Fruit fly (Drosophila melanogaster) ovary, adult (tissue): ENCODE results near the gene CG13312.

Source experiments
- CG17801 ChIP-seq: fragments of 200-800 bp; optimal IDR thresholded peaks from 2 replicates; lab custom pipeline; 2019; ENCODE audit warnings: missing biosample characterization, mild to moderate bottlenecking, missing genetic modification characterization, moderate library complexity; ENCODE audit not compliant: partially characterized antibody

The CG13312 gene

DNA sequence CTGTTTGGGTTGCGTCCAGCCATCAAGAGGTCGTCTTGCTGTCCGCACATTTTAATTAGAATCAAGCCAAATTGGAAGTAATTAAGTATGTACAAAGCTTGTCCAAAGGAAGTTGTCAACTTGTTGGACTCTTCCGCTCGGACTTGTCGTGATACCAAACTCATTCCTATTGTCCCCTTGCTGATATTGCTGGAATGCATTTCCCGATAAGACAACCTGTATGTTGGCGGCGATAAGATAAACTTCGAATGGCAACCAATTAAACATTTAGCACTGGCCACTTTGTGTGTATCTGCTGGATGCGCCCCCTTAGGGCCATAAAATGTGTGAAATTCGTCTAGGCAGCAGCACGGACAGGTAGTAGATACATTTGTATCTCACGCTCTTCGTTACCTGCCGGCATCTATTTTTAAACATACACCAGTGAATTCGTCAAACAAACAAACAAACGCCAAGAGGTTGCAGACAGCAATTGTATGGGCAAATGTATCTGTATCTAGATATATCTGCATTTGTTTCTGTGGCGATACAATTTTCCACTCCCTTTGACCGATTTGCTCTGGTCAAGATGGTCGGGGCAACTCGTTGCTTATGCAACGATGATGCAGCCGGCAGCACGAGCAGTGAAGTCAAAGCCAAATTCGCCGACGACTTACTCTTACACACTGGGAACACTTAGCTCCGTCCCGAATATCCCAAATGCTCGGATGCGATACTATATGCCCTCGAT, 25.9 kb upstream of the CG13312 start:
- TF ChIP-seq CG17801: no peak

- no peak for TF ChIP-seq CG17801
Measured at dm6 chr3L:8830954-8831353, 23.9 kb upstream of the CG13312 start.

DNA sequence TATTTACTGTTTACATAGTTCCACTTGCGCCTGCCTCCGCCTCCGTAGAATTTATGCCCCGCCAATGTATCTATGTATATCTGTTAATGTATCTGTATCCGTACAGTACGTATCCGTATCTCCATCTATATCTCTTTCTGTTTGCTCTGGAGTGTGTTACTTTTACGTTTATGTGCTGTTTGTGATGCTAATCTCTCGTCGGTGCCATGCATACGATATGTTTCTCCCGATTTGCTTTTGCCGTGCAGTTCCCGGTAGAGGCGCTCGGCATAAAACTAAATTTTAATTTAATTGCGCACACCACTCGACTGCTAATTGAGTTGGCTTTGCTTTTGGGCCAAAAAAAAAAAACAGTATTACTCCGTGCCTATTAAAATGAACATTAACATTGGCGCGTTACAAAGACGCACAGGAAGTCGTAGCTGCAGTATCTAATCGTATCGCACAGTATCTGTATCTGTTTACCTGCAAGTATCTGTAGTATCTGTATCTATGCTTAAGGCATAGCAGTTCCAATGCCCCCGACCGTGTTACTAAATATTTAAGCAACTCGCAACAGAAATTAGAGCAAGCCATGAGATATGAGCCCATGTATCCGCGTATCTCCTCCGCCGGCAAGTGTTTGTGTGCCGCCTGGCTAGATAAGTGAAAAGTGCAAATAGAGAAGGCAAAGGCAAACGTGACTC, 23.1 kb upstream of the CG13312 start:
- TF ChIP-seq CG17801: no peak

- no peak for TF ChIP-seq CG17801
Measured at dm6 chr3L:8829572-8829971, 22.6 kb upstream of the CG13312 start.

DNA sequence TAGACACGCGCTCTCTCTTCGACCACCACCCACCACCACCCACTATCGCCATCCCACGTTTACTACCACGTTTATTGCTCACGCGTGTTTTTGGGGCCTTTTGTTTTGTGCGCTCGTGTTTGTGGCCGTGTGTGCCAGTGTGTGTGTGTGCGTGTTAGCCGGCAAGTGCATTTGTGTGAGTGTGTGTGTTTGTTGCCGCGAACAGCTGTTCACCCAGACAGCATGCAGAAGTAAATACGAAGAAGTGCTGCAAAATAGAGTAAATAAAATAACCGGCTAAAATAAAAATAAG, 20.8 kb upstream of the CG13312 start:
- TF ChIP-seq CG17801: no peak

DNA sequence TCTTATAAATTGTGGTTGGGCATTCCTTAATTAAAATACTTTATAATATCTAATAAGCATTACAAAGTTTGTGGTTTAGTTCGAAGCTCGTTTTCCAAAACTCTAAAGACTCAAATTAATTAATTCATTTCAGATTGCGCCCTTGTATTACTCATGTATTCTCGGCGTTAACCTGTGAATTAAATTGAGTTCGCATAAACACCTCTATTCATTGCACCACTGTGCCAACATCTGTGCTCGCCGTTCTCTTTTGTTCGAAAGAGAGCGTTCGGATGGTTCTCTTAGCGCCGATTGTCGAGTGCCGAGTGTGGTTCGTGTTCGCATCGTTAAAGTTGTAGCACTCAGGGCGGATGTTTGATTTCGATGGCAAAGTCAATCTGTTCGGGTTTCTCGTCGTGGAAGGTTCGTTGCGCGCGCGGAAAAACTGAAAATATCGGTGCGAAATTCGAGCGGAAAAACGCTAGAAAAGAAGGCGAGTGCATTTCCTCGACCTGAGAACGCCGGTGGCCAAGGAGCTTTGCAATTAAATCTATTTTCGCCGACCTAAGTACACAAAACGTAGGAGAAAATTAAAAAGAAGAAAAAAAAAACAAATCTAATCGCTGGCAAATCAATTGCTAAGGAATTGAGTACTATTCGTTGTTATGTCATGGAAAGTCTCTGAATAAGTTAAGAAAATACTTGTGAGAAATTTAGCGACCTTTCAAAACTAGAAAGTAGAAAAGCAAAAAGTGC, 20.3 kb upstream of the CG13312 start, which contains the start of gene dally:
Gene dally (plus strand): TSS at position 373 of the 735 bp plus-strand sequence.
- peak; percentile 37 for TF ChIP-seq CG17801

DNA sequence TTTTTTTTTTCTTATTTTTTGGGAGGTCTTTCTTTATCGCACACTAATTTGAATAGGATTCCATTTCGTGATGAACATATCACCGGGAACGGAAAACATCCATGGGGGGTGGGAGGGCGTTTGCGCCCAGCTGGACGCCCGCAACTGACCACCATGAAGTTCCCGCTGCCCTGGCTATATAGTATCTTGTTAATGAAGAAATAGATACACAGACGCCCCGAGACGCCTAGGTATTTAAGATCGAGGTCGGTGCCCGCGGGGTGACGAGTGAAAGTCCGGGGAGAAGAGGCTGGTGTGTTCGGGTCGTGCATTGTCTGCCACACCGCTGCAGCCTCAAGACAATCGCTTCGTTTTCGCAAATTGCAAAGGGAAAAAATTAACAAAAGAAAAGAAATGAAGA, 19.0 kb upstream of the CG13312 start:
- no peak for TF ChIP-seq CG17801

DNA sequence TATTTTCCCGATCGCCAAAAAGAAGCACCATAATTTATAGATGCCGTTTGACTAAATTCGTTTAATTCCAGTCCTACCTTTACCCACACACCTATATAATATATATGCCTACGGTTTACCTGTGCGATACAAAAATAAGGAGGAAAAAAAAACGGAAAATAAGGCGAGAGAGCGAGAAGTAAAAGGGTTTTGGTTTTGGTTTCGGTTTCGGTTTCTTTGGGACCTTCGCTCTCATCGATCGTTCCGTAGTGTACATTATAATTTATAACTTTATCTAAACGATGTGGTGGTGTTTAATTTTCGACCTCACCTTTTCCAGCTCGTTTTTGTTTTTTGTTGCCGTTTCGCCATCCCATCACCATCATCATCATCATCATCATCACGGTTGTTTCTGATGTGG, 18.5 kb upstream of the CG13312 start:
- no peak for TF ChIP-seq CG17801

DNA sequence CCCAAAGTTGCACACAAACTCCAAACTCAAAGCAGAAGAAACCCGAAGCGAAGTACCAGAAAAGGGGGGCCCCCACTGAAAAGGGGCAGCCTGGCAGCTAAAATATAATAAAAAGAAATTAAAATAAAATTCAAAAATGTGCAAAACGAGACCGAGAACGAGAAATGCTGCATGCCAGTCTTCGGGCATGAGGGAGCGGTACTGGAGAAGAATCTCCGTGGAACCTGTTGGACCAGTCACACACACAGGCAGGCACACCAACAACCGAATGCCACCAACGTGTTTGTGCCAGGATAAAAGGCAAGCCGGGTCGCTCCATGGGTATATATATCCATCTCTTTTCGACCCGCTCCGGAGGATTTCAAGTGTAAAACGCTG, 18.0 kb upstream of the CG13312 start:
- TF ChIP-seq CG17801: no peak

dm6 chr3L:8824403-8825029, 17.5 kb upstream of the CG13312 start:
- no peak for TF ChIP-seq CG17801

dm6 chr3L:8823730-8824374, 16.8 kb upstream of the CG13312 start:
- no peak for TF ChIP-seq CG17801

DNA sequence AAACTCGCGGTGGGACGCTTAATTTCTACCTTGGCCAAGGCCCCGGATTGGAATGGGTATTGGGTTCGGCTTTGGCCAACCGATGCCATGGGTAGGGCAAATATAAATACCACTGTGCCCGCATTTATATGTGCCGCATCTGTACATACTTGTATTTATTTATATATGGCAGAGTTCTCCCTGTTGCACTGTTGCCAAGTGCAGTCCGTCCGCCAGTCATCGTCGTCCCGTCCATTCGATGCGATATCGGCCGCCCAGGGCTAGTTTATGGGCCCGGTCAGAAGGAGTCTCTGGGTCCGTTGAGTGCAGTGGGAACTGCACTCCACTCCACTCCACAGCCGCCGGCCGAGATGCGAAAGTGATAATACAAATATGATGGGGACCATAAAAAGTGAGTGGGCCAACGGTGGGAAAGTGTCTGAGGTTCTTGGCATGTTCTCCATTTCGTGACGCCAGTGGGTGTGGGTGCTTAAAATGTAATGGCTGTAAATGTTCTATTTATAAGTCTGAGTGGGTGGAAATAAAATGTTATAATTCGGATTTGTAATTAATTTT, 15.9 kb upstream of the CG13312 start:
- TF ChIP-seq CG17801: no peak

DNA sequence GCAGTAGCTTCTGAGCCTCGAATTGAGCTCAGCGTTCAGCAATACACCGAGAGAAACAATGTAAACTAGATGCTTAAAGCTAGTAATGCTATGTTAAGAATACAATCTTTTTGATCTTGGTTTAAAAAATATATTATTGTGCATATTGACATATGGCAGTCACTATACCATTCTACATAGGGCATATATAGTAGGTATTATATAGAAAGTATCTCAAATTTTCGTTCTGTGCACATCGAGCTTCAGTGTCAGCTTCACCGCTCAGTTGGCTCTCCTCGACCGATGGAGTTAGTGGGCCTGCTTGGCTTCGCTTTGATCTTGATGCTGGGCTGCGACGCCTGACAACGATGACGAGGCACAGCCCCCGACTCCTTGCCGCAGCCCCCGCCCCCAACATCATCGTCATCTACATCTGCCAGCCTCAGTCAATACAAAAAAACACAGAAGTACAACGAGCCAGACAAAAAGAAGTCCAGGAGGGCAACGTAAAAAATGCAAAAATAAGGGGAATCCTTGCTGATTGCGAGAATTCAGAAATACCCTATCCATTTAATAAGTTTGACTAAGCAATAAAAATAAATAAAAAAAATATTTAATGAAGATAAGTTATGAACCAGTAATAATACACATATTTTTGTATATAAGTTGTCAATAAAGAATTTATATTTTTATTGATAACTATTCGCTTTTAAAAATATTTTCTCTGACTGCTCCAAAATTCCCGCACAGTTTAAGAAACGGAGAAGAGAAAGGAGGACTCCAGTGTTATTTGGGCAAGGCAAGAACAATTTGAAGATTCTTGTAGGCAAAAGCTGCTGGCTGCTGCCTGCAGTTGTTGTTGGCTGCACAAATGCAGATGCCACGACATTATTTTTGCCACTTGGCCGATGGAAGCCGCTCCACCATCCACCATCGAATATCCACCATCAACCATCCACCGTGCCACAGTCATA, 15.0 kb upstream of the CG13312 start:
- TF ChIP-seq CG17801: no peak

- TF ChIP-seq CG17801: no peak
Measured at dm6 chr3L:8819441-8819840, 12.4 kb upstream of the CG13312 start.

- TF ChIP-seq CG17801: no peak
Measured at dm6 chr3L:8813484-8813883, 6.5 kb upstream of the CG13312 start.
